Worm (Caenorhabditis elegans) whole organism, early embryonic: ENCODE measurements around the gene str-228.

Experiments used
- F13C5.2 ChIP-seq: sonication (generic microtip); optimal IDR thresholded peaks from 2 replicates; lab custom pipeline; 2017; ENCODE audit warnings: mild to moderate bottlenecking, missing genetic modification characterization, inconsistent platforms, missing compliant biosample characterization
- aly-1 ChIP-seq: sonication (generic microtip); optimal IDR thresholded peaks from 2 replicates; lab custom pipeline; 2016; ENCODE audit warnings: missing genetic modification characterization, missing compliant biosample characterization
- ama-1 ChIP-seq: fragments of 150-350 bp; optimal IDR thresholded peaks from 2 replicates; lab custom pipeline; 2014
- ceh-13 ChIP-seq: fragments of 200-800 bp; sonication (Bioruptor generic); optimal IDR thresholded peaks from 2 replicates; lab custom pipeline; 2018; ENCODE audit warnings: mild to moderate bottlenecking, missing genetic modification characterization, missing compliant biosample characterization
- flt-1 ChIP-seq: fragments of 200-800 bp; sonication (Bioruptor generic); IDR thresholded peaks from 2 replicates; pipeline ENCODE4 v1.3.6; 2022; ENCODE audit warnings: missing genetic modification characterization, missing compliant biosample characterization
- pes-1 ChIP-seq: fragments of 200-800 bp; sonication (Bioruptor generic); IDR thresholded peaks from 2 replicates; pipeline ENCODE4 v1.3.6; 2022; ENCODE audit warnings: missing genetic modification reagents, missing genetic modification characterization, missing compliant biosample characterization
- tbx-11 ChIP-seq: fragments of 200-800 bp; sonication (Bioruptor generic); IDR thresholded peaks from 2 replicates; pipeline ENCODE4 v1.3.6; 2022; ENCODE audit warnings: missing genetic modification characterization, missing compliant biosample characterization
- tbx-37 ChIP-seq: fragments of 200-800 bp; sonication (Bioruptor generic); conservative IDR thresholded peaks from 2 replicates; pipeline ENCODE4 v1.3.6; 2022; ENCODE audit warnings: missing genetic modification reagents, missing genetic modification characterization, missing compliant biosample characterization

- no peak for TF ChIP-seq ama-1
- TF ChIP-seq ceh-13 (GFP tag; lab: Kevin White, UChicago), result no peak
- TF ChIP-seq tbx-11 (GFP tag; lab: Robert Waterston, UW), result no peak
- no peak for TF ChIP-seq F13C5.2 (tag; lab: Kevin White, UChicago)
- TF ChIP-seq aly-1 (tag; lab: Kevin White, UChicago), result no peak
- no peak for TF ChIP-seq pes-1 (GFP tag; lab: Robert Waterston, UW)
- TF ChIP-seq tbx-37 (GFP tag; lab: Robert Waterston, UW), result no peak
- no peak for TF ChIP-seq flt-1 (GFP tag; lab: Robert Waterston, UW)
These were observed 33.8 kb upstream of the str-228 start for ce11 chrV:3476228-3476627.
